Fruit fly (Drosophila melanogaster): ENCODE results near the gene rempA.

- TF ChIP-seq CG8478 (optimal IDR thresholded peaks at IDR 0.05) (no peak), CTCF (optimal IDR thresholded peaks at IDR 0.05) (no peak)
Measured at dm6 chr2L:526192-526923, 33.8 kb downstream of the rempA start.
